Fruit fly (Drosophila melanogaster) whole organism, embryonic: ENCODE data around the gene CG4953.

Experiments
- Atf3 ChIP-seq: fragments of 200-800 bp; sonication (Bioruptor generic); optimal IDR thresholded peaks from 3 replicates; lab custom pipeline; 2016; ENCODE audit warnings: missing biosample characterization, missing genetic modification characterization
- CG10431 ChIP-seq: fragments of 200-800 bp; sonication (Bioruptor generic); optimal IDR thresholded peaks from 3 replicates; lab custom pipeline; 2018; ENCODE audit warnings: missing biosample characterization, mild to moderate bottlenecking, missing genetic modification characterization
- CG10654 ChIP-seq: fragments of 200-800 bp; sonication (Bioruptor generic); optimal IDR thresholded peaks from 2 replicates; lab custom pipeline; 2016; ENCODE audit warnings: missing biosample characterization, missing genetic modification characterization
- CG11085 ChIP-seq: fragments of 200-800 bp; sonication (Bioruptor generic); IDR thresholded peaks from 2 replicates; pipeline ENCODE4 v1.3.6; 2022; ENCODE audit warnings: missing biosample characterization, missing genetic modification characterization
- CG11093 ChIP-seq: fragments of 200-800 bp; sonication (Bioruptor generic); IDR thresholded peaks from 3 replicates; pipeline ENCODE4 v1.3.6; 2022; ENCODE audit warnings: missing biosample characterization, missing genetic modification characterization
- CG11504 ChIP-seq: fragments of 200-800 bp; sonication (Bioruptor generic); optimal IDR thresholded peaks from 3 replicates; lab custom pipeline; 2019; ENCODE audit warnings: missing biosample characterization, mild to moderate bottlenecking, missing genetic modification characterization, moderate library complexity
- CG12299 ChIP-seq: fragments of 200-800 bp; sonication (Bioruptor generic); optimal IDR thresholded peaks from 2 replicates; lab custom pipeline; 2018; ENCODE audit warnings: missing biosample characterization, mild to moderate bottlenecking, missing genetic modification characterization
- CG13624 ChIP-seq: fragments of 200-800 bp; sonication (Bioruptor generic); optimal IDR thresholded peaks from 2 replicates; lab custom pipeline; 2016; ENCODE audit warnings: missing biosample characterization, missing genetic modification characterization
- CG15011 ChIP-seq: fragments of 200-800 bp; sonication (Bioruptor generic); optimal IDR thresholded peaks from 3 replicates; lab custom pipeline; 2018; ENCODE audit warnings: missing biosample characterization, mild to moderate bottlenecking, missing genetic modification characterization
- CG16779 ChIP-seq: fragments of 200-800 bp; sonication (Bioruptor generic); IDR thresholded peaks from 2 replicates; pipeline ENCODE4 v1.3.6; 2022; ENCODE audit warnings: missing biosample characterization, missing genetic modification characterization
- CG17361 ChIP-seq: fragments of 200-800 bp; sonication (Bioruptor generic); IDR thresholded peaks from 3 replicates; pipeline ENCODE4 v1.3.6; 2022; ENCODE audit warnings: missing biosample characterization, missing genetic modification characterization
- CG17912 ChIP-seq: fragments of 200-800 bp; sonication (Bioruptor generic); optimal IDR thresholded peaks from 2 replicates; lab custom pipeline; 2018; ENCODE audit warnings: missing biosample characterization, mild to moderate bottlenecking, missing genetic modification characterization
- CG18619 ChIP-seq: fragments of 200-800 bp; sonication (Bioruptor generic); optimal IDR thresholded peaks from 3 replicates; lab custom pipeline; 2017; ENCODE audit warnings: missing biosample characterization, mild to moderate bottlenecking, missing genetic modification characterization
- CG2116 ChIP-seq: fragments of 200-800 bp; sonication (Bioruptor generic); optimal IDR thresholded peaks from 3 replicates; lab custom pipeline; 2018; ENCODE audit warnings: missing biosample characterization, mild to moderate bottlenecking, missing genetic modification characterization
- CG2712 ChIP-seq: fragments of 200-800 bp; optimal IDR thresholded peaks from 3 replicates; lab custom pipeline; 2019; ENCODE audit warnings: missing biosample characterization, mild to moderate bottlenecking, missing genetic modification characterization, moderate library complexity
- CG3163 ChIP-seq: fragments of 200-800 bp; sonication (Bioruptor generic); optimal IDR thresholded peaks from 3 replicates; lab custom pipeline; 2016; ENCODE audit warnings: missing biosample characterization, missing genetic modification characterization
- CG42726 ChIP-seq: fragments of 200-800 bp; sonication (Bioruptor generic); IDR thresholded peaks from 2 replicates; pipeline ENCODE4 v1.3.6; 2022; ENCODE audit warnings: missing biosample characterization, missing genetic modification characterization; ENCODE audit not compliant: partially characterized antibody
- CG5180 ChIP-seq: fragments of 200-800 bp; sonication (Bioruptor generic); optimal IDR thresholded peaks from 3 replicates; lab custom pipeline; 2017; ENCODE audit warnings: missing biosample characterization, missing genetic modification characterization, mild to moderate bottlenecking, moderate library complexity, missing genetic modification reagents
- CG6175 ChIP-seq: fragments of 200-800 bp; sonication (Bioruptor generic); IDR thresholded peaks from 3 replicates; pipeline ENCODE4 v1.3.6; 2022; ENCODE audit warnings: missing biosample characterization, missing genetic modification characterization
- CG7839 ChIP-seq: fragments of 200-800 bp; sonication (Bioruptor generic); optimal IDR thresholded peaks from 3 replicates; lab custom pipeline; 2018; ENCODE audit warnings: missing biosample characterization, mild to moderate bottlenecking, missing genetic modification characterization, moderate library complexity
- CG9727 ChIP-seq: fragments of 200-800 bp; sonication (Bioruptor generic); optimal IDR thresholded peaks from 3 replicates; lab custom pipeline; 2017; ENCODE audit warnings: missing biosample characterization, mild to moderate bottlenecking, missing genetic modification characterization
- Camta ChIP-seq: fragments of 200-800 bp; sonication (Bioruptor generic); optimal IDR thresholded peaks from 2 replicates; lab custom pipeline; 2016; ENCODE audit warnings: missing biosample characterization, missing genetic modification characterization
- CkIIα-i1 ChIP-seq: fragments of 200-800 bp; sonication (Bioruptor generic); IDR thresholded peaks from 2 replicates; pipeline ENCODE4 v1.3.6; 2022; ENCODE audit warnings: missing biosample characterization, missing genetic modification characterization
- D19B ChIP-seq: fragments of 200-800 bp; sonication (Bioruptor generic); optimal IDR thresholded peaks from 2 replicates; lab custom pipeline; 2017; ENCODE audit warnings: missing biosample characterization, mild to moderate bottlenecking, missing genetic modification characterization
- Dfd ChIP-seq, 2 experiments: fragments of >200 bp; optimal IDR thresholded peaks; 2 replicates each; lab custom pipeline; 2017; ENCODE audit warnings: missing biosample characterization in 2 of 2, missing genetic modification characterization in 2 of 2
- Dip2 ChIP-seq: fragments of 200-800 bp; sonication (Bioruptor generic); IDR thresholded peaks from 2 replicates; pipeline ENCODE4 v1.3.6; 2022; ENCODE audit warnings: missing biosample characterization, missing genetic modification characterization
- H2.0 ChIP-seq: fragments of 200-800 bp; sonication (Bioruptor generic); IDR thresholded peaks from 2 replicates; pipeline ENCODE4 v1.3.6; 2022; ENCODE audit warnings: missing biosample characterization, missing genetic modification characterization
- HLH54F ChIP-seq: fragments of 200-800 bp; sonication (Bioruptor generic); optimal IDR thresholded peaks from 3 replicates; lab custom pipeline; 2016; ENCODE audit warnings: missing biosample characterization, missing genetic modification characterization
- NC2α ChIP-seq: fragments of 200-800 bp; sonication (Bioruptor generic); optimal IDR thresholded peaks from 2 replicates; lab custom pipeline; 2016; ENCODE audit warnings: missing biosample characterization, missing genetic modification characterization
- NK7.1 ChIP-seq: fragments of 200-800 bp; sonication (Bioruptor generic); optimal IDR thresholded peaks from 3 replicates; lab custom pipeline; 2016; ENCODE audit warnings: missing biosample characterization, missing genetic modification characterization
- Nf-YA ChIP-seq: fragments of 200-800 bp; sonication (Bioruptor generic); IDR thresholded peaks from 2 replicates; pipeline ENCODE4 v1.3.6; 2022; ENCODE audit warnings: missing biosample characterization, missing genetic modification characterization
- Nf-YC ChIP-seq: fragments of 200-800 bp; optimal IDR thresholded peaks from 3 replicates; lab custom pipeline; 2019; ENCODE audit warnings: missing biosample characterization, mild to moderate bottlenecking, missing genetic modification characterization, moderate library complexity
- Optix ChIP-seq: fragments of 200-800 bp; sonication (Bioruptor generic); IDR thresholded peaks from 3 replicates; pipeline ENCODE4 v1.3.6; 2022; ENCODE audit warnings: missing biosample characterization, missing genetic modification characterization
- Spps ChIP-seq: fragments of 200-800 bp; sonication (Bioruptor generic); optimal IDR thresholded peaks from 2 replicates; lab custom pipeline; 2018; ENCODE audit warnings: missing biosample characterization, mild to moderate bottlenecking, missing genetic modification characterization
- Tbp ChIP-seq: fragments of >200 bp; optimal IDR thresholded peaks from 2 replicates; lab custom pipeline; 2018; ENCODE audit warnings: missing biosample characterization, missing genetic modification characterization
- bsh ChIP-seq, 2 experiments: fragments of 200-800 bp; sonication (Bioruptor generic); optimal IDR thresholded peaks; 2 replicates each; lab custom pipeline; 2017 to 2018; ENCODE audit warnings: mild to moderate bottlenecking in 2 of 2, missing biosample characterization in 2 of 2, missing genetic modification characterization in 2 of 2, moderate library complexity in 1 of 2
- esg ChIP-seq: fragments of 200-800 bp; sonication (Bioruptor generic); conservative IDR thresholded peaks from 2 replicates; pipeline ENCODE4 v1.3.6; 2022; ENCODE audit warnings: missing biosample characterization, missing genetic modification characterization
- fd96Cb ChIP-seq: fragments of 200-800 bp; sonication (Bioruptor generic); optimal IDR thresholded peaks from 2 replicates; lab custom pipeline; 2018; ENCODE audit warnings: missing biosample characterization, mild to moderate bottlenecking, missing genetic modification characterization, moderate library complexity
- grau ChIP-seq: fragments of 200-800 bp; optimal IDR thresholded peaks from 3 replicates; lab custom pipeline; 2019; ENCODE audit warnings: missing biosample characterization, mild to moderate bottlenecking, missing genetic modification characterization, moderate library complexity
- hbn ChIP-seq: fragments of 200-800 bp; sonication (Bioruptor generic); IDR thresholded peaks from 2 replicates; pipeline ENCODE4 v1.3.6; 2022; ENCODE audit warnings: missing biosample characterization, missing genetic modification characterization; ENCODE audit not compliant: partially characterized antibody
- knrl ChIP-seq: fragments of 200-800 bp; sonication (Bioruptor generic); IDR thresholded peaks from 3 replicates; pipeline ENCODE4 v1.3.6; 2022; ENCODE audit warnings: missing biosample characterization, missing genetic modification characterization; ENCODE audit not compliant: partially characterized antibody
- odd ChIP-seq: fragments of 200-800 bp; sonication (Bioruptor generic); optimal IDR thresholded peaks from 2 replicates; lab custom pipeline; 2017; ENCODE audit warnings: missing biosample characterization, mild to moderate bottlenecking, missing genetic modification characterization
- p53 ChIP-seq: fragments of 200-800 bp; sonication (Bioruptor generic); optimal IDR thresholded peaks from 2 replicates; lab custom pipeline; 2016; ENCODE audit warnings: missing biosample characterization, missing genetic modification characterization
- pb ChIP-seq: fragments of 200-800 bp; sonication (Bioruptor generic); optimal IDR thresholded peaks from 3 replicates; lab custom pipeline; 2016; ENCODE audit warnings: missing biosample characterization, missing genetic modification characterization
- pho ChIP-seq: fragments of 200-800 bp; sonication (Bioruptor generic); optimal IDR thresholded peaks from 2 replicates; lab custom pipeline; 2016; ENCODE audit warnings: missing biosample characterization, missing genetic modification characterization
- pum ChIP-seq: fragments of 200-800 bp; sonication (Bioruptor generic); optimal IDR thresholded peaks from 2 replicates; lab custom pipeline; 2016; ENCODE audit warnings: missing biosample characterization, missing genetic modification characterization
- rib ChIP-seq: fragments of 200-800 bp; sonication (Bioruptor generic); IDR thresholded peaks from 2 replicates; pipeline ENCODE4 v1.3.6; 2022; ENCODE audit warnings: missing biosample characterization, missing genetic modification characterization
- row ChIP-seq: fragments of 200-800 bp; sonication (Bioruptor generic); IDR thresholded peaks from 3 replicates; pipeline ENCODE4 v1.3.6; 2022; ENCODE audit warnings: missing biosample characterization, missing genetic modification characterization
- schlank ChIP-seq: fragments of 200-800 bp; sonication (Bioruptor generic); optimal IDR thresholded peaks from 2 replicates; lab custom pipeline; 2018; ENCODE audit warnings: missing biosample characterization, mild to moderate bottlenecking, missing genetic modification characterization
- tgo ChIP-seq: fragments of 200-800 bp; sonication (Bioruptor generic); IDR thresholded peaks from 3 replicates; pipeline ENCODE4 v1.3.6; 2022; ENCODE audit warnings: missing biosample characterization, missing genetic modification characterization
- twi ChIP-seq: fragments of 200-800 bp; optimal IDR thresholded peaks from 2 replicates; lab custom pipeline; 2019; ENCODE audit warnings: missing biosample characterization, mild to moderate bottlenecking, missing genetic modification characterization, moderate library complexity

CG4953 gene

DNA sequence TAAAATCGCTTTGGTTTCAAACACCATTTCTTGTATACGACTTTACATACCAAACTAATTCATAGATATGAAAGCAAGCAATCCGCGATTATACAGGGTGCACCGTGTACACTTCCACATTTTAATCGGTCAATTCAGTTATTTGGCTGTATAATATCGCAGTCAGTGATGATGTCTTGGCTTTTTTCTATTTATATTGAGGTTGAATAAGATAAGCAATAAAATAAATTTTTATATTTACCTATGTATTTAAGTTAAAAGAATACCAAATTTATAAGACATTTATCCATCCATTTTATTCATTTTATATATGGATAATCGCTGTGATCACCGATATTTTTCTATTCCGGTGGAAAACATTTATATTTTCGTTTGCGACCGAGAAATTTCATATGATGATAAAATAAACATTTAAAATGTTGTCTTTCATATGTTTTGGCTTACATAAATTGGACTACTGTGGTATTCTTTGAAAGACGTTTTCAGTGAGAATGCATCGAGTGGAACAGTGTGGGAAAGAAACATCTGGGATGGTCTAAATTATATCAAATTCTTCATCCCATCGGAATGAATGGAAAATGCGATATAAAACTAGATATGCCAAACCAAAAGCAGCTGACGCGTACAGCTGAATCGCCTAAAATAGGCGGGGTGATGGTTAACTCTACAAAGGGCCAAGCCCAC is 39.6 kb upstream of the CG4953 start, which contains the start of gene CG5708 (continued):
- TF ChIP-seq CG17361 (GFP tag; lab: Robert Waterston, UW) (peak; percentile 66; the same call in 2 of the 3 replicates), CG16779 (GFP tag; lab: Robert Waterston, UW) (no peak), HLH54F (GFP tag; lab: Kevin White, UChicago) (peak; percentile 5), knrl (peak; percentile 50; the same call in 2 of the 3 replicates), pum (GFP tag; lab: Kevin White, UChicago) (no peak), pho (no peak), NK7.1 (GFP tag; lab: Kevin White, UChicago) (no peak), rib (GFP tag; lab: Robert Waterston, UW) (no peak), row (peak; percentile 89), CG3163 (GFP tag; lab: Kevin White, UChicago) (no peak), CkIIα-i1 (GFP tag; lab: Robert Waterston, UW) (no peak), Atf3 (GFP tag; lab: Kevin White, UChicago) (no peak), pb (no peak), Dfd (GFP tag; optimal IDR thresholded peaks at IDR 0.05; lab: Kevin White, UChicago) (no peak), D19B (no peak), Dip2 (no peak), twi (tag; lab: Kevin White, UChicago) (no peak), CG10654 (GFP tag; lab: Kevin White, UChicago) (no peak), CG2712 (tag; lab: Kevin White, UChicago) (peak; percentile 38), bsh (GFP tag; optimal IDR thresholded peaks at IDR 0.05; lab: Kevin White, UChicago) (no peak), CG5180 (no peak), CG12299 (tag; lab: Kevin White, UChicago) (no peak), CG17912 (GFP tag; lab: Kevin White, UChicago) (no peak), schlank (tag; lab: Kevin White, UChicago) (no peak), Optix (no peak), CG13624 (no peak), odd (GFP tag; lab: Kevin White, UChicago) (no peak), Spps (tag; lab: Kevin White, UChicago) (no peak), esg (GFP tag; lab: Robert Waterston, UW) (no peak), H2.0 (GFP tag; lab: Robert Waterston, UW) (no peak), Nf-YA (GFP tag; lab: Robert Waterston, UW) (no peak), NC2α (GFP tag; lab: Kevin White, UChicago) (no peak), CG9727 (GFP tag; lab: Kevin White, UChicago) (no peak), CG11093 (GFP tag; lab: Robert Waterston, UW) (no peak), tgo (GFP tag; lab: Robert Waterston, UW) (no peak), CG11085 (GFP tag; lab: Robert Waterston, UW) (no peak), CG7839 (tag; lab: Kevin White, UChicago) (no peak), grau (tag; lab: Kevin White, UChicago) (peak; percentile 24), CG11504 (tag; lab: Kevin White, UChicago) (no peak), fd96Cb (tag; lab: Kevin White, UChicago) (no peak), CG10431 (GFP tag; lab: Kevin White, UChicago) (no peak), CG18619 (no peak), Camta (GFP tag; lab: Kevin White, UChicago) (no peak), Tbp (GFP tag; lab: Kevin White, UChicago) (no peak), CG6175 (GFP tag; lab: Robert Waterston, UW) (no peak), hbn (GFP tag; lab: Robert Waterston, UW) (peak; percentile 30; the same call in 1 of the 2 replicates), Nf-YC (tag; lab: Kevin White, UChicago) (peak; percentile 47), p53 (GFP tag; lab: Kevin White, UChicago) (no peak), CG2116 (peak; percentile 23), CG15011 (GFP tag; lab: Kevin White, UChicago) (no peak), CG42726 (GFP tag; lab: Robert Waterston, UW) (peak; percentile 54; the same call in 1 of the 2 replicates)
